Fruit fly (Drosophila melanogaster): ENCODE measurements around the gene Sp1.

Gene Sp1

dm6 chrX:9751443-9751842 is 22.0 kb downstream of the Sp1 start:
- TF ChIP-seq psq (optimal IDR thresholded peaks at IDR 0.05), result no peak
- no peak for TF ChIP-seq Dll (optimal IDR thresholded peaks at IDR 0.05)
- no peak for TF ChIP-seq EcR (GFP tag; optimal IDR thresholded peaks at IDR 0.05)
- TF ChIP-seq CG8478 (optimal IDR thresholded peaks at IDR 0.05), result no peak
- no peak for TF ChIP-seq pan (optimal IDR thresholded peaks at IDR 0.05)
- TF ChIP-seq usp (GFP tag; optimal IDR thresholded peaks at IDR 0.05), result no peak

dm6 chrX:9753353-9753752 is 23.9 kb downstream of the Sp1 start:
- TF ChIP-seq pan (optimal IDR thresholded peaks at IDR 0.05), result no peak
- TF ChIP-seq EcR (GFP tag; optimal IDR thresholded peaks at IDR 0.05), result no peak
- no peak for TF ChIP-seq Dll (optimal IDR thresholded peaks at IDR 0.05)
- no peak for TF ChIP-seq CG8478 (optimal IDR thresholded peaks at IDR 0.05)
- no peak for TF ChIP-seq psq (optimal IDR thresholded peaks at IDR 0.05)
- no peak for TF ChIP-seq usp (GFP tag; optimal IDR thresholded peaks at IDR 0.05)

dm6 chrX:9754474-9754873 is 25.0 kb downstream of the Sp1 start:
- no peak for TF ChIP-seq EcR (GFP tag; optimal IDR thresholded peaks at IDR 0.05)
- no peak for TF ChIP-seq Dll (optimal IDR thresholded peaks at IDR 0.05)
- no peak for TF ChIP-seq psq (optimal IDR thresholded peaks at IDR 0.05)
- TF ChIP-seq usp (GFP tag; optimal IDR thresholded peaks at IDR 0.05), result no peak
- no peak for TF ChIP-seq CG8478 (optimal IDR thresholded peaks at IDR 0.05)
- no peak for TF ChIP-seq pan (optimal IDR thresholded peaks at IDR 0.05)

- TF ChIP-seq CG8478 (optimal IDR thresholded peaks at IDR 0.05), result no peak
- TF ChIP-seq pan (optimal IDR thresholded peaks at IDR 0.05), result no peak
- no peak for TF ChIP-seq psq (optimal IDR thresholded peaks at IDR 0.05)
- TF ChIP-seq Dll (optimal IDR thresholded peaks at IDR 0.05), result no peak
- no peak for TF ChIP-seq usp (GFP tag; optimal IDR thresholded peaks at IDR 0.05)
- TF ChIP-seq EcR (GFP tag; optimal IDR thresholded peaks at IDR 0.05), result no peak
These were observed 28.5 kb downstream of the Sp1 start for dm6 chrX:9757976-9758375.

dm6 chrX:9765565-9765964 is 36.1 kb downstream of the Sp1 start:
- TF ChIP-seq CG8478 (optimal IDR thresholded peaks at IDR 0.05), result no peak
- TF ChIP-seq Dll (optimal IDR thresholded peaks at IDR 0.05), result no peak
- TF ChIP-seq psq (optimal IDR thresholded peaks at IDR 0.05), result no peak
- no peak for TF ChIP-seq usp (GFP tag; optimal IDR thresholded peaks at IDR 0.05)
- TF ChIP-seq EcR (GFP tag; optimal IDR thresholded peaks at IDR 0.05), result no peak
- no peak for TF ChIP-seq pan (optimal IDR thresholded peaks at IDR 0.05)

- no peak for TF ChIP-seq psq (optimal IDR thresholded peaks at IDR 0.05)
These were observed 41.6 kb downstream of the Sp1 start for dm6 chrX:9771084-9771483.

dm6 chrX:9778545-9778944 is 49.1 kb downstream of the Sp1 start, which contains the start of gene CG1354:
Gene CG1354 (plus strand): TSS chrX:9778742.
- TF ChIP-seq EcR (GFP tag; optimal IDR thresholded peaks at IDR 0.05) (no peak), usp (GFP tag; optimal IDR thresholded peaks at IDR 0.05) (no peak), Dll (optimal IDR thresholded peaks at IDR 0.05) (peak; percentile 43)

- TF ChIP-seq psq (optimal IDR thresholded peaks at IDR 0.05) (no peak), Dll (optimal IDR thresholded peaks at IDR 0.05) (no peak), EcR (GFP tag; optimal IDR thresholded peaks at IDR 0.05) (no peak), pan (optimal IDR thresholded peaks at IDR 0.05) (no peak), usp (GFP tag; optimal IDR thresholded peaks at IDR 0.05) (no peak), CG8478 (optimal IDR thresholded peaks at IDR 0.05) (no peak)
These were observed 53.5 kb downstream of the Sp1 start, which contains the start of gene CARPB for dm6 chrX:9782923-9783322. Gene CARPB (plus strand): TSS chrX:9783223.

dm6 chrX:9787363-9787762 is 57.9 kb downstream of the Sp1 start:
- TF ChIP-seq pan (optimal IDR thresholded peaks at IDR 0.05), result no peak
- TF ChIP-seq Dll (optimal IDR thresholded peaks at IDR 0.05), result no peak
- TF ChIP-seq CG8478 (optimal IDR thresholded peaks at IDR 0.05), result no peak
- TF ChIP-seq psq (optimal IDR thresholded peaks at IDR 0.05), result no peak
- no peak for TF ChIP-seq EcR (GFP tag; optimal IDR thresholded peaks at IDR 0.05)
- TF ChIP-seq usp (GFP tag; optimal IDR thresholded peaks at IDR 0.05), result no peak

- TF ChIP-seq pan (optimal IDR thresholded peaks at IDR 0.05) (no peak), EcR (GFP tag; optimal IDR thresholded peaks at IDR 0.05) (no peak), Dll (optimal IDR thresholded peaks at IDR 0.05) (no peak), usp (GFP tag; optimal IDR thresholded peaks at IDR 0.05) (no peak), CG8478 (optimal IDR thresholded peaks at IDR 0.05) (no peak), psq (optimal IDR thresholded peaks at IDR 0.05) (no peak)
These were observed 58.5 kb downstream of the Sp1 start for dm6 chrX:9787941-9788340.

- TF ChIP-seq Dll (optimal IDR thresholded peaks at IDR 0.05), result no peak
- no peak for TF ChIP-seq pan (optimal IDR thresholded peaks at IDR 0.05)
- no peak for TF ChIP-seq EcR (GFP tag; optimal IDR thresholded peaks at IDR 0.05)
- TF ChIP-seq usp (GFP tag; optimal IDR thresholded peaks at IDR 0.05), result no peak
- TF ChIP-seq CG8478 (optimal IDR thresholded peaks at IDR 0.05), result no peak
- no peak for TF ChIP-seq psq (optimal IDR thresholded peaks at IDR 0.05)
These were observed 64.8 kb downstream of the Sp1 start for dm6 chrX:9794290-9794689.

All from whole organism.